Worm (Caenorhabditis elegans): ENCODE data around the gene K01A12.3.

The K01A12.3 gene

DNA sequence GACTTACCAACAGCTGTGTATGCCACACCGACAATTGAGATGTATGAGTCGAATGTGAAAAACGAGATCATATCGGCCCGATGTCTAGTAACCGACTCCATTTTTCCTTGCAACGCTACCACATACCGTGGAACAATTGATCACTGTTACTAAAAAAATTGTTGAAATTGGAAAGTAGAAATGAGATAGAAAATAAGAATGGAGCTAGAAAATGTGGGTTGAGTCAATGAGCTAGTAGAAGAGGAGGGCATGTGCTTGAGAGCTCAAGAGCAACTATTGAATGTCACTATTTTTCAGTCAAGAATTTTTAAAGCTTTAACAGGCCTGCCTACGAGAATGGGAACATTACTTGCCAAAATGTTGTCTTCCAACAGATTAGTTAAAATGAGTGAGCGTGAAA is at the start of gene K01A12.3:
K01A12.3 (minus strand) TSS at position 101 of the 400 bp plus-strand sequence.
- TF ChIP-seq unc-55 (GFP tag; optimal IDR thresholded peaks at IDR 0.05): no peak
- no peak for TF ChIP-seq lin-13 (GFP tag; optimal IDR thresholded peaks at IDR 0.05)
- TF ChIP-seq skn-1 (tag; optimal IDR thresholded peaks at IDR 0.05): no peak
- no peak for TF ChIP-seq crh-2 (tag; optimal IDR thresholded peaks at IDR 0.05)
- TF ChIP-seq ama-1 (optimal IDR thresholded peaks at IDR 0.05): no peak
- no peak for TF ChIP-seq mab-5 (tag; optimal IDR thresholded peaks at IDR 0.05)
- TF ChIP-seq ceh-16 (tag; optimal IDR thresholded peaks at IDR 0.05): no peak

DNA sequence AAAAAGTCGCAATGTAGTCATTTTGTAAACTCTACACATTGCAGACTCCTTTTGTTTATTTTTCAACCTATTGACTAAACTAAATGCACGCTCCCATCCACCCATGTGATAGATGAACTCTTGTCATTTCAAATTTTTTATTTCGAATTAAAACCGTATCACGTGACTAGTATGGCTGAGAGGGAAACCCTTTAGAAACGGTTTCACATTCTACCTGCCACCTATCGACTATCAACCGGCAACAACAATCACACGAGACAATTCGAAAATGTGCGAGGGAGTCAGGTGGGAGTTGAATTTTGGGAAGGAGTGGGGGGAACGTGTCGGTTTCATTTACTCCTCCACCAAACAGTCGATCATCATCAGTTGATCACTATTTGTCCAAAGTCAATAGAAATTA is 49.5 kb upstream of the K01A12.3 start:
- TF ChIP-seq fos-1 (tag; optimal IDR thresholded peaks at IDR 0.05) (peak; percentile 27), nhr-129 (tag; optimal IDR thresholded peaks at IDR 0.05) (peak; percentile 67), C34F6.9 (tag; optimal IDR thresholded peaks at IDR 0.05) (peak; percentile 17), ztf-11 (tag; optimal IDR thresholded peaks at IDR 0.05) (no peak), blmp-1 (tag; optimal IDR thresholded peaks at IDR 0.05; ENCODE audit: insufficient read depth) (no peak), gmeb-1 (tag; optimal IDR thresholded peaks at IDR 0.05) (peak; percentile 54), mdl-1 (tag; optimal IDR thresholded peaks at IDR 0.05) (peak in 1 of 2 experiments; percentile 21), ztf-1 (GFP tag; conservative IDR thresholded peaks at IDR 0.05) (no peak), sma-9 (GFP tag; optimal IDR thresholded peaks at IDR 0.05) (peak; percentile 93), sma-9 (tag; optimal IDR thresholded peaks at IDR 0.05) (no peak), F13H6.1 (tag; optimal IDR thresholded peaks at IDR 0.05) (peak; percentile 6), crh-2 (tag; optimal IDR thresholded peaks at IDR 0.05) (peak; percentile 78), sma-3 (GFP tag; optimal IDR thresholded peaks at IDR 0.05) (peak; percentile 75)

DNA sequence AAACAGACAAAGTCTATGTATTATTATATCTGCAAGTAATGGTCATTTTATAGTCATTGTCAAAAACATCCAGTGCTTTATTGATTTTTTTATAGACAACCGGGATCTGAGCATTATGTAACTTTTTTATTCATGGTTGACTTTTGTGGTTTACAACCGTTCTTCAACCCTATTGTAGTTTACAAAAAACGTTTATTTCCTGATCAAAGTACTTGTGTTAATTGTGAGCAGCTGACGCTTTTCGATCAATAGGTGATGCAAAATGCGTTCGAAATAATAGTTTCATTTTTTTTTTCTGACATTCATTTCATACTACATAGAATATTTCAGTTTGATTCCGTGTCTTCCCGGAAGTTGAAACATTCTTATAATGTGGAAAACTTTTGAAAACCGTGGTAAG is 47.8 kb upstream of the K01A12.3 start, which contains the start of the genes K09E2.2 and K09E2.3:
K09E2.2 (plus strand) TSS at position 301 of the 400 bp plus-strand sequence.
K09E2.3 (plus strand) TSS at position 325 of the 400 bp plus-strand sequence.
- no peak for TF ChIP-seq sma-3 (GFP tag; optimal IDR thresholded peaks at IDR 0.05)
- TF ChIP-seq snpc-4 (tag; optimal IDR thresholded peaks at IDR 0.05): no peak
- no peak for TF ChIP-seq ceh-16 (tag; optimal IDR thresholded peaks at IDR 0.05)
- no peak for TF ChIP-seq elt-1 (tag; optimal IDR thresholded peaks at IDR 0.05)
- no peak for TF ChIP-seq unc-55 (GFP tag; optimal IDR thresholded peaks at IDR 0.05)
- no peak for TF ChIP-seq mbf-1 (tag; optimal IDR thresholded peaks at IDR 0.05)
- no peak for TF ChIP-seq nhr-77 (tag; optimal IDR thresholded peaks at IDR 0.05)
- no peak for TF ChIP-seq nhr-23 (tag; optimal IDR thresholded peaks at IDR 0.05)
- TF ChIP-seq C34F6.9 (tag; optimal IDR thresholded peaks at IDR 0.05): no peak
- no peak for TF ChIP-seq nhr-25 (tag; optimal IDR thresholded peaks at IDR 0.05)
- no peak for TF ChIP-seq nhr-6 (tag; optimal IDR thresholded peaks at IDR 0.05)
- no peak for TF ChIP-seq lsy-2 (tag; optimal IDR thresholded peaks at IDR 0.05)
- TF ChIP-seq ztf-1 (GFP tag; conservative IDR thresholded peaks at IDR 0.05): no peak

DNA sequence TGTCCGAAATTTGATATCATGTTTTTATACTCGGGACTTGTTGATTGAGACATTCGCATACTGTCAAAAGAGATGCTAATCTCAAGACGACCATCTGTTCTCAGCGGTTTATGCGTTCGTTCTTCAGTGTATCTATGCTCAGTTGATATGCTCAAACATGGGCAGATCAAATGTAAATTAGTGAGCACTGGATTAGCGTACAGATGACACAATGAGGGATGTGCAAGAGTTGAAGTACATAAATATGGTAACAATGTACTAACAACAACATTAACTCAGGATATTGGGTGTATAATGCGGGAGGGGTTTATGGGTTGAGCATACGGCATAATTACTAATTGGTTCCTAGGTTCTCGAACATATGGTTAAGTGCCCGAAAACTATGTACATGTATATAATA is 37.5 kb upstream of the K01A12.3 start:
- no peak for TF ChIP-seq mdl-1 (tag; optimal IDR thresholded peaks at IDR 0.05)

DNA sequence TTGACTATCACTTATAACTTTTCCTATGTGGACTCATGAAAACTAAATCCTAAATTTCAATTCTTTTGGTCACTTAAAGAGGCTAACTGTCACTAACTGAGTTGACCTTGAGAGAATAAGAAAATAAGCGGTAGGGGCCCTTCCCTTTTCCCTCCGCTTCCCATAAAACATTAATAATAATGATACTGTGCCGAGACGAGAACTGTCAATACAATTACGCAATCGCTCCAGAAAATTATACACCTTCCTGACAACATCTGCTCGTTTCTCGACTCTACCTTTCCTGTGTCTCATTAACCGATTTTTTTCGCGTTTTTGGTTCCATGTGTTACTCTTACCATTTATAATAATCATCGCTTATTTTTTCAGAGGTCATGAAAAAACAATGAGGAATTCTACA is 35.9 kb upstream of the K01A12.3 start:
- no peak for TF ChIP-seq aly-2 (tag; optimal IDR thresholded peaks at IDR 0.05)
- no peak for TF ChIP-seq sma-3 (GFP tag; optimal IDR thresholded peaks at IDR 0.05)
- no peak for TF ChIP-seq peb-1 (tag; optimal IDR thresholded peaks at IDR 0.05)

DNA sequence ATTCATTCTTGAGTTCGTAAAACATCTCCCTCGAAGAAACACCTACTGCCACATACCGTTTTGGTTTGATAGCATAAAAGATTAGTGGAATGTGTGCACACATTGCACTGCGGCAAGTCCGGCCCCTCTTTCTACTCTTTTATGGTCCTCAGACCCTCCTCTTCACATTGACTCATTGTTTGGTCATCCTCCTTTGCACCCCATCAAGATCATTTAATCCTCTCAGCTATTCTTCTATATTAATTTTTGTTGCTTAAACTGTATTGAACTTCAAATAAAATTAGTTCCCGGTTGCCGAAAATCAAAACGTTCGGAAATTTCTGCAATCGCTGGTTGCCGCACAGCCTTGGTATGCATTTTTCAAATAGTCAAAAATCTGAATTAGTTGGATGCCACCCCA is 35.3 kb upstream of the K01A12.3 start, which contains the start of gene rig-1:
rig-1 (plus strand) TSS at position 301 of the 400 bp plus-strand sequence.
- no peak for TF ChIP-seq nhr-21 (tag; optimal IDR thresholded peaks at IDR 0.05)
- no peak for TF ChIP-seq Y55F3AM.14 (GFP tag; optimal IDR thresholded peaks at IDR 0.05)
- no peak for TF ChIP-seq mdl-1 (tag; optimal IDR thresholded peaks at IDR 0.05)
- no peak for TF ChIP-seq skn-1 (tag; optimal IDR thresholded peaks at IDR 0.05)
- TF ChIP-seq aly-2 (tag; optimal IDR thresholded peaks at IDR 0.05): no peak
- no peak for TF ChIP-seq lsy-2 (tag; optimal IDR thresholded peaks at IDR 0.05)
- no peak for TF ChIP-seq ceh-82 (tag; optimal IDR thresholded peaks at IDR 0.05)
- TF ChIP-seq sma-9 (GFP tag; optimal IDR thresholded peaks at IDR 0.05): no peak
- no peak for TF ChIP-seq sma-9 (tag; optimal IDR thresholded peaks at IDR 0.05)
- no peak for TF ChIP-seq lin-11 (tag; optimal IDR thresholded peaks at IDR 0.05)
- TF ChIP-seq F13H6.1 (tag; optimal IDR thresholded peaks at IDR 0.05): no peak
- no peak for TF ChIP-seq nhr-129 (tag; optimal IDR thresholded peaks at IDR 0.05)
- TF ChIP-seq ztf-4 (tag; optimal IDR thresholded peaks at IDR 0.05): no peak
- no peak for TF ChIP-seq C34F6.9 (tag; optimal IDR thresholded peaks at IDR 0.05)
- TF ChIP-seq lin-13 (GFP tag; optimal IDR thresholded peaks at IDR 0.05): no peak
- TF ChIP-seq nhr-10 (tag; optimal IDR thresholded peaks at IDR 0.05): no peak

Measured in whole organism, L2 larva.